ENCODE assay signal across 3 worm cellular contexts in the genomic region with DNA sequence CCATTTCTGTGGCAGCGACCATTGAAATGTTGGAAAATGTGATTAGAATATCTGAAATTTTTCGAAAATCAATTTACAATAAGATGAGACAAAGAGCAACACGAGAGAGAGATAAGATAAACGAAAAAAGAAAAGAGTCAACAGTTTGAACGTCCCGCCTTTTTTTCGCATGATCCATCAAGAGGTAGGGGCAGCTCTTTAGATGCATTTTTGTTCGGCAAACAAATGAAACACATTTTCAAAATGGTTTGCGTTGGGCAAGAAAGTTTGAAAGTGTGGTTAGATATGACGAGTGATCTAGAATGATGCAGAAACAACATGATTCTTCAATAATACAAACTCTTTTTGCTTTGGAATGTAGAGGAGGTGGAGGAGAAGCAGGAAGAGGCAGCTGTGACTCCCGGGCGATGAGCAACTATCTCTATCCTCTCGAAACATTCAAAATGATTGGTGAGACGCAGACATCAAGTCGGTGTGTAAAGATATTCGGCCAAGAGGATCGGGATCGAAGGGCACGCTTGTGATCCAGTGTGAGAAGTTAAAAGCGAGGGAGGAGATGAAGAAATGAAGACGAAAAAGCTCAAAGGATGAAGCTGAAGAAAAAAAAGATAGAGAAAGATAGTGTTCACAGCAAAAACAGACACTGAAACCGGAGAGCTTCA.
TF ChIP-seq lines count a peak whose summit lies in the region.

A gene (minus strand): TSS at position 51 of the 662 bp plus-strand sequence.

TF ChIP-seq in whole organism, L1 larva, 84 proteins besides CTCF, POLR2A, EP300 and RAD21 (continued from another document):
- TF ChIP-seq nhr-19 (GFP tag; conservative IDR thresholded peaks at IDR 0.05; lab: Robert Waterston, UW), result peak; percentile 30; the same call in 1 of the 2 replicates
- TF ChIP-seq snu-23 (GFP tag; optimal IDR thresholded peaks at IDR 0.05; lab: Kevin White, UChicago), result peak; percentile 45
- TF ChIP-seq nhr-20 (tag; optimal IDR thresholded peaks at IDR 0.05; lab: Kevin White, UChicago), result peak; percentile 39
- peak; percentile 73 for TF ChIP-seq nhr-71 (tag; optimal IDR thresholded peaks at IDR 0.05; lab: Kevin White, UChicago)
TF ChIP-seq in whole organism, L1 larva: peak in this region for 12.

TF ChIP-seq in whole organism, L2 larva, 48 proteins besides CTCF, POLR2A, EP300 and RAD21 (continued from another document):
- TF ChIP-seq nhr-237 (tag; optimal IDR thresholded peaks at IDR 0.05; lab: Kevin White, UChicago), result no peak
- TF ChIP-seq mdl-1 (tag; optimal IDR thresholded peaks at IDR 0.05; lab: Kevin White, UChicago), result no peak
- no peak for TF ChIP-seq ztf-1 (GFP tag; conservative IDR thresholded peaks at IDR 0.05; lab: Robert Waterston, UW)
- no peak for TF ChIP-seq ZK546.5 (tag; optimal IDR thresholded peaks at IDR 0.05; lab: Kevin White, UChicago)
- no peak for TF ChIP-seq egl-27 (tag; optimal IDR thresholded peaks at IDR 0.05; lab: Kevin White, UChicago)
- TF ChIP-seq nhr-129 (tag; optimal IDR thresholded peaks at IDR 0.05; lab: Kevin White, UChicago), result peak; percentile 45
- no peak for TF ChIP-seq unc-55 (GFP tag; optimal IDR thresholded peaks at IDR 0.05; lab: Kevin White, UChicago)
- no peak for TF ChIP-seq gmeb-1 (tag; optimal IDR thresholded peaks at IDR 0.05; lab: Kevin White, UChicago)
- TF ChIP-seq ceh-82 (tag; optimal IDR thresholded peaks at IDR 0.05; lab: Kevin White, UChicago), result no peak
- no peak for TF ChIP-seq blmp-1 (tag; optimal IDR thresholded peaks at IDR 0.05; lab: Kevin White, UChicago; ENCODE audit: insufficient read depth)
- TF ChIP-seq nhr-23 (tag; optimal IDR thresholded peaks at IDR 0.05; lab: Kevin White, UChicago), result no peak
- TF ChIP-seq ztf-11 (tag; optimal IDR thresholded peaks at IDR 0.05; lab: Kevin White, UChicago), result no peak
- TF ChIP-seq crh-2 (tag; optimal IDR thresholded peaks at IDR 0.05; lab: Kevin White, UChicago), result no peak
- no peak for TF ChIP-seq aly-2 (tag; optimal IDR thresholded peaks at IDR 0.05; lab: Kevin White, UChicago)
- no peak for TF ChIP-seq dmd-4 (tag; optimal IDR thresholded peaks at IDR 0.05; lab: Kevin White, UChicago)
- no peak for TF ChIP-seq peb-1 (tag; optimal IDR thresholded peaks at IDR 0.05; lab: Kevin White, UChicago)
- TF ChIP-seq ama-1 (optimal IDR thresholded peaks at IDR 0.05; lab: Kevin White, UChicago), result no peak
- TF ChIP-seq C34F6.9 (tag; optimal IDR thresholded peaks at IDR 0.05; lab: Kevin White, UChicago), result peak; percentile 28
- TF ChIP-seq sem-4 (tag; optimal IDR thresholded peaks at IDR 0.05; lab: Kevin White, UChicago), result no peak
- no peak for TF ChIP-seq alr-1 (tag; optimal IDR thresholded peaks at IDR 0.05; lab: Kevin White, UChicago)
- no peak for TF ChIP-seq lin-11 (tag; optimal IDR thresholded peaks at IDR 0.05; lab: Kevin White, UChicago)
- TF ChIP-seq unc-62 (GFP tag; optimal IDR thresholded peaks at IDR 0.05; lab: Kevin White, UChicago), result no peak
- TF ChIP-seq nhr-21 (tag; optimal IDR thresholded peaks at IDR 0.05; lab: Kevin White, UChicago), result no peak
- no peak for TF ChIP-seq skn-1 (tag; optimal IDR thresholded peaks at IDR 0.05; lab: Kevin White, UChicago)
- TF ChIP-seq elt-3 (tag; optimal IDR thresholded peaks at IDR 0.05; lab: Kevin White, UChicago), result no peak
- no peak for TF ChIP-seq nhr-11 (tag; optimal IDR thresholded peaks at IDR 0.05; lab: Kevin White, UChicago)
- peak; percentile 17 for TF ChIP-seq sma-9 (GFP tag; optimal IDR thresholded peaks at IDR 0.05; lab: Kevin White, UChicago)
- TF ChIP-seq sma-9 (tag; optimal IDR thresholded peaks at IDR 0.05; lab: Kevin White, UChicago), result no peak
- TF ChIP-seq lsy-2 (tag; optimal IDR thresholded peaks at IDR 0.05; lab: Kevin White, UChicago), result peak in 1 of 2 experiments; percentile 26

TF ChIP-seq in whole organism, late embryonic, 69 proteins besides CTCF, POLR2A, EP300 and RAD21 (continued from another document):
- TF ChIP-seq ttx-3 (tag; optimal IDR thresholded peaks at IDR 0.05; lab: Kevin White, UChicago), result no peak
- no peak for TF ChIP-seq gmeb-2 (tag; optimal IDR thresholded peaks at IDR 0.05; lab: Kevin White, UChicago)
- no peak for TF ChIP-seq ama-1 (optimal IDR thresholded peaks at IDR 0.05; lab: Kevin White, UChicago)
- TF ChIP-seq unc-3 (GFP tag; conservative IDR thresholded peaks at IDR 0.05; lab: Robert Waterston, UW), result no peak
- no peak for TF ChIP-seq unc-3 (tag; optimal IDR thresholded peaks at IDR 0.05; lab: Kevin White, UChicago)
- TF ChIP-seq rnt-1 (tag; optimal IDR thresholded peaks at IDR 0.05; lab: Kevin White, UChicago), result peak; percentile 32
- no peak for TF ChIP-seq hlh-8 (tag; optimal IDR thresholded peaks at IDR 0.05; lab: Kevin White, UChicago)
- TF ChIP-seq ceh-2 (tag; optimal IDR thresholded peaks at IDR 0.05; lab: Kevin White, UChicago), result no peak
- no peak for TF ChIP-seq nhr-11 (tag; optimal IDR thresholded peaks at IDR 0.05; lab: Kevin White, UChicago)
- peak; percentile 40 for TF ChIP-seq nfya-1 (tag; optimal IDR thresholded peaks at IDR 0.05; lab: Kevin White, UChicago)
- no peak for TF ChIP-seq hlh-30 (tag; optimal IDR thresholded peaks at IDR 0.05; lab: Kevin White, UChicago; ENCODE audit: insufficient read depth)
- no peak for TF ChIP-seq ceh-24 (tag; optimal IDR thresholded peaks at IDR 0.05; lab: Kevin White, UChicago)
- no peak for TF ChIP-seq elt-4 (tag; optimal IDR thresholded peaks at IDR 0.05; lab: Kevin White, UChicago)
- no peak for TF ChIP-seq sox-4 (tag; optimal IDR thresholded peaks at IDR 0.05; lab: Kevin White, UChicago)
- TF ChIP-seq unc-55 (GFP tag; optimal IDR thresholded peaks at IDR 0.05; lab: Kevin White, UChicago), result peak; percentile 53
TF ChIP-seq in whole organism, late embryonic: peak in this region for 6.
